Worm (Caenorhabditis elegans): ENCODE results near the gene T27A10.2.

T27A10.2 gene

DNA sequence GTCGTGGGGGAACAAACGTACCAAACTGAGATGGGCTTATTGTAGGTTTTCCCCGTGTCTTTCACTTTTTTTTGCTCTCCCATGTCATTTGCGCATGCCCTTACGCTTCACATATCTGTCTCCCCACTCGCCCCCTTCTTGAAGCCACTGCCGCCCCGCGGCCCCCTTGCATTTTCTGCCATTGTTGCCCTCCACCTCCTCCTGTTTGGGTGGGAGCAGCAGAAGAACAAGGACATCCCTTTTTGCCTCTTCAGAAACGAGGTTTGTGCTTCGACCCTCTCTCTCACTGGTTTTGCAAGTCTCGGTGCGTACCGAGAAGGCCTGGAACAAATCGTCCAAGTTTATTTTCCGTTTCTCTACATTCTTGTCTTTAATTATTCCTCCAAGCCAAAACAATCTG lies 31.6 kb upstream of the T27A10.2 start:
- TF ChIP-seq nhr-77 (tag; optimal IDR thresholded peaks at IDR 0.05) (no peak), ceh-16 (tag; optimal IDR thresholded peaks at IDR 0.05) (no peak), nhr-23 (tag; optimal IDR thresholded peaks at IDR 0.05) (no peak), elt-3 (tag; optimal IDR thresholded peaks at IDR 0.05) (no peak), ceh-82 (tag; optimal IDR thresholded peaks at IDR 0.05) (no peak), fos-1 (tag; optimal IDR thresholded peaks at IDR 0.05) (no peak), ztf-4 (tag; optimal IDR thresholded peaks at IDR 0.05) (no peak), fkh-10 (GFP tag; optimal IDR thresholded peaks at IDR 0.05) (no peak), elt-2 (tag; optimal IDR thresholded peaks at IDR 0.05) (no peak), eor-1 (tag; optimal IDR thresholded peaks at IDR 0.05) (no peak), R02D3.7 (tag; optimal IDR thresholded peaks at IDR 0.05) (no peak), snpc-4 (tag; optimal IDR thresholded peaks at IDR 0.05) (no peak), egl-5 (tag; optimal IDR thresholded peaks at IDR 0.05) (no peak), mml-1 (tag; optimal IDR thresholded peaks at IDR 0.05) (no peak), nhr-67 (tag; optimal IDR thresholded peaks at IDR 0.05) (no peak), unc-39 (tag; optimal IDR thresholded peaks at IDR 0.05) (no peak)

- TF ChIP-seq R02D3.7 (tag; optimal IDR thresholded peaks at IDR 0.05) (no peak), elt-2 (tag; optimal IDR thresholded peaks at IDR 0.05) (peak; percentile 78), pqm-1 (tag; optimal IDR thresholded peaks at IDR 0.05) (peak; percentile 62)
Measured at ce11 chrX:3555930-3556329, 29.8 kb upstream of the T27A10.2 start.

DNA sequence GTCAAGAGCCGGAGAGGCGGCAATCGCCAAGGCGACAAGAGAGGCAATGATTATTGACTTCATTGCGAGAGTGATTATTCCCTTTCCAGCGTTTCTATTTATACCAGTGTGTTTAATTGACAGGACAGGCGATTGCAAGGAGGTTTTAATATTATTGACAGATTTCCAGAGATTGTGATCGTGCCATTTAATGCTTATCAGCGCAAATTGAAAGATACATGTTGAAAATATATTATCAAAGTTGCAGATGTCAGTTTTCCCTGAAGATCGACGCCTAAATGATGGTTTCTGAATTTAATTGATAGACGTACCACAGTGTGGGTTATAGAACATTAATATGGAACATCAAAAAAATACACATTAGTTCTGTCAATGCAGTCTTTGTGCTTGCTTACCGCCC lies 21.9 kb upstream of the T27A10.2 start, which contains the start of gene vit-4:
TSS of gene vit-4 (minus strand) at position 63 of the 400 bp plus-strand sequence.
- TF ChIP-seq nhr-67 (tag; optimal IDR thresholded peaks at IDR 0.05): no peak
- TF ChIP-seq hmg-11 (tag; optimal IDR thresholded peaks at IDR 0.05): no peak
- TF ChIP-seq lin-15B (tag; optimal IDR thresholded peaks at IDR 0.05): no peak
- no peak for TF ChIP-seq tbx-2 (tag; optimal IDR thresholded peaks at IDR 0.05)

ce11 chrX:3566856-3567255 lies 18.9 kb upstream of the T27A10.2 start:
- no peak for TF ChIP-seq pqm-1 (tag; optimal IDR thresholded peaks at IDR 0.05)

- no peak for TF ChIP-seq snpc-4 (tag; optimal IDR thresholded peaks at IDR 0.05)
- TF ChIP-seq nhr-11 (tag; optimal IDR thresholded peaks at IDR 0.05): no peak
- TF ChIP-seq aly-2 (tag; optimal IDR thresholded peaks at IDR 0.05): no peak
- no peak for TF ChIP-seq lin-39 (tag; optimal IDR thresholded peaks at IDR 0.05)
- TF ChIP-seq nhr-76 (tag; optimal IDR thresholded peaks at IDR 0.05): no peak
- no peak for TF ChIP-seq nhr-67 (tag; optimal IDR thresholded peaks at IDR 0.05)
- TF ChIP-seq unc-62 (GFP tag; optimal IDR thresholded peaks at IDR 0.05): no peak
- no peak for TF ChIP-seq mdl-1 (tag; optimal IDR thresholded peaks at IDR 0.05)
- TF ChIP-seq nhr-43 (tag; optimal IDR thresholded peaks at IDR 0.05; ENCODE audit: poor library complexity, severe bottlenecking): no peak
Measured at ce11 chrX:3572490-3572889, 13.3 kb upstream of the T27A10.2 start, which contains the start of gene vit-3. Gene vit-3, minus strand, starts transcription at chrX:3572549.

- TF ChIP-seq fkh-10 (GFP tag; optimal IDR thresholded peaks at IDR 0.05) (no peak), nhr-25 (tag; optimal IDR thresholded peaks at IDR 0.05) (no peak), ceh-82 (tag; optimal IDR thresholded peaks at IDR 0.05) (no peak), elt-3 (tag; optimal IDR thresholded peaks at IDR 0.05) (no peak), ztf-4 (tag; optimal IDR thresholded peaks at IDR 0.05) (no peak), nhr-67 (tag; optimal IDR thresholded peaks at IDR 0.05) (no peak), elt-2 (tag; optimal IDR thresholded peaks at IDR 0.05) (no peak), hmg-11 (tag; optimal IDR thresholded peaks at IDR 0.05) (no peak), skn-1 (tag; optimal IDR thresholded peaks at IDR 0.05) (no peak), ama-1 (optimal IDR thresholded peaks at IDR 0.05) (no peak), lin-15B (tag; optimal IDR thresholded peaks at IDR 0.05) (no peak), ceh-16 (tag; optimal IDR thresholded peaks at IDR 0.05) (no peak), ZK546.5 (tag; optimal IDR thresholded peaks at IDR 0.05) (no peak), tbx-2 (tag; optimal IDR thresholded peaks at IDR 0.05) (no peak), sea-2 (GFP tag; optimal IDR thresholded peaks at IDR 0.05) (no peak), nfya-1 (tag; optimal IDR thresholded peaks at IDR 0.05; ENCODE audit: insufficient read depth) (no peak), zag-1 (tag; optimal IDR thresholded peaks at IDR 0.05) (no peak), fos-1 (tag; optimal IDR thresholded peaks at IDR 0.05) (no peak), lin-39 (tag; optimal IDR thresholded peaks at IDR 0.05) (no peak), unc-62 (GFP tag; optimal IDR thresholded peaks at IDR 0.05) (no peak)
Measured at ce11 chrX:3573482-3573881, 12.3 kb upstream of the T27A10.2 start, which contains the start of gene T27A10.5. Gene T27A10.5, minus strand, starts transcription at chrX:3573582.
